Fruit fly (Drosophila melanogaster): Measurements from ENCODE around the gene Dis3l2.

- TF ChIP-seq CG8478 (optimal IDR thresholded peaks at IDR 0.05) (no peak), CTCF (optimal IDR thresholded peaks at IDR 0.05) (no peak)
These were observed 36.6 kb upstream of the Dis3l2 start, which contains the start of gene CG7049 for dm6 chr3L:175949-176348.

Data from S2 (cell line).